Worm (Caenorhabditis elegans) whole organism, L3 larva: ENCODE measurements around the gene srh-190.

ENCODE experiments used
- ZK546.5 ChIP-seq: sonication (generic microtip); optimal IDR thresholded peaks from 2 replicates; lab custom pipeline; 2017; ENCODE audit warnings: missing biosample characterization, missing genetic modification characterization
- aly-2 ChIP-seq: fragments of 150-350 bp; optimal IDR thresholded peaks from 2 replicates; lab custom pipeline; 2014; ENCODE audit warnings: missing biosample characterization, missing genetic modification characterization
- ama-1 ChIP-seq: fragments of 150-350 bp; optimal IDR thresholded peaks from 2 replicates; lab custom pipeline; 2018
- elt-3 ChIP-seq, 3 experiments: fragments of 150-350 bp in 1 of 3; sonication (generic microtip) in 2 of 3; optimal IDR thresholded peaks; 2 replicates in 2 of 3; 4 replicates in 1 of 3; lab custom pipeline; 2014 to 2017; ENCODE audit warnings: missing biosample characterization in 3 of 3, missing genetic modification characterization in 3 of 3
- fos-1 ChIP-seq: fragments of 150-350 bp; optimal IDR thresholded peaks from 2 replicates; lab custom pipeline; 2014; ENCODE audit warnings: missing biosample characterization, missing genetic modification characterization
- lin-39 ChIP-seq: fragments of 150-350 bp; optimal IDR thresholded peaks from 2 replicates; lab custom pipeline; 2018; ENCODE audit warnings: missing biosample characterization, missing genetic modification reagents, missing genetic modification characterization
- mdl-1 ChIP-seq: fragments of 150-350 bp; optimal IDR thresholded peaks from 2 replicates; lab custom pipeline; 2014; ENCODE audit warnings: missing biosample characterization, missing genetic modification characterization
- nhr-12 ChIP-seq: fragments of 150-350 bp; optimal IDR thresholded peaks from 2 replicates; lab custom pipeline; 2014; ENCODE audit warnings: missing biosample characterization, missing genetic modification characterization
- nhr-23 ChIP-seq: fragments of 150-350 bp; optimal IDR thresholded peaks from 2 replicates; lab custom pipeline; 2014; ENCODE audit warnings: missing biosample characterization, missing genetic modification reagents, missing genetic modification characterization
- nhr-237 ChIP-seq: fragments of 150-350 bp; optimal IDR thresholded peaks from 2 replicates; lab custom pipeline; 2014; ENCODE audit warnings: missing biosample characterization, missing genetic modification characterization
- pqm-1 ChIP-seq: fragments of 150-350 bp; optimal IDR thresholded peaks from 2 replicates; lab custom pipeline; 2017; ENCODE audit warnings: missing biosample characterization, missing genetic modification characterization, inconsistent platforms
- skn-1 ChIP-seq: fragments of 150-350 bp; optimal IDR thresholded peaks from 2 replicates; lab custom pipeline; 2014; ENCODE audit warnings: missing biosample characterization, missing genetic modification characterization
- unc-62 ChIP-seq: fragments of 150-350 bp; sonication (generic microtip); optimal IDR thresholded peaks from 4 replicates; lab custom pipeline; 2014; ENCODE audit warnings: missing biosample characterization, missing genetic modification reagents, missing genetic modification characterization
- zag-1 ChIP-seq: fragments of 150-350 bp; optimal IDR thresholded peaks from 2 replicates; lab custom pipeline; 2014; ENCODE audit warnings: missing biosample characterization, missing genetic modification characterization

ce11 chrV:3878223-3878622, 24.7 kb upstream of the srh-190 start, which contains the start of gene nhr-159:
- TF ChIP-seq aly-2 (tag; lab: Kevin White, UChicago): no peak
- no peak for TF ChIP-seq zag-1
- no peak for TF ChIP-seq lin-39 (tag; lab: Kevin White, UChicago)
- no peak for TF ChIP-seq nhr-12 (tag; lab: Kevin White, UChicago)
- no peak for TF ChIP-seq elt-3 (tag; optimal IDR thresholded peaks at IDR 0.05; lab: Kevin White, UChicago)
- TF ChIP-seq ama-1: no peak
- no peak for TF ChIP-seq unc-62 (GFP tag; lab: Kevin White, UChicago)
- TF ChIP-seq fos-1: no peak
- no peak for TF ChIP-seq mdl-1 (tag; lab: Kevin White, UChicago)
- no peak for TF ChIP-seq nhr-23 (tag; lab: Kevin White, UChicago)
- TF ChIP-seq ZK546.5 (tag; lab: Kevin White, UChicago): no peak
- no peak for TF ChIP-seq skn-1 (tag; lab: Kevin White, UChicago)
- TF ChIP-seq pqm-1: no peak
- no peak for TF ChIP-seq nhr-237 (tag; lab: Kevin White, UChicago)
